Worm (Caenorhabditis elegans) whole organism, midembryonic: Measurements from ENCODE around the gene msp-81.

Source experiments
- T22C8.4 ChIP-seq: fragments of 200-800 bp; sonication (Bioruptor generic); IDR thresholded peaks from 2 replicates; pipeline ENCODE4 v1.3.6; 2022; ENCODE audit warnings: missing genetic modification characterization, missing compliant biosample characterization
- flt-1 ChIP-seq: fragments of 200-800 bp; sonication (Bioruptor generic); IDR thresholded peaks from 2 replicates; pipeline ENCODE4 v1.3.6; 2022; ENCODE audit warnings: missing genetic modification characterization, missing compliant biosample characterization
- klf-2 ChIP-seq: fragments of 200-800 bp; sonication (Bioruptor generic); conservative IDR thresholded peaks from 2 replicates; pipeline ENCODE4 v1.3.6; 2022; ENCODE audit warnings: missing genetic modification reagents, missing genetic modification characterization, missing compliant biosample characterization
- med-1 ChIP-seq: sonication (generic microtip); optimal IDR thresholded peaks from 2 replicates; lab custom pipeline; 2017; ENCODE audit warnings: missing genetic modification characterization, mild to moderate bottlenecking, missing compliant biosample characterization, antibody characterized with exemption, missing genetic modification reagents; ENCODE audit not compliant: insufficient read depth
- ref-1 ChIP-seq: fragments of 200-800 bp; sonication (Bioruptor generic); conservative IDR thresholded peaks from 2 replicates; pipeline ENCODE4 v1.3.6; 2022; ENCODE audit warnings: missing genetic modification reagents, missing genetic modification characterization, missing compliant biosample characterization
- tab-1 ChIP-seq: fragments of 200-800 bp; sonication (Bioruptor generic); IDR thresholded peaks from 2 replicates; pipeline ENCODE4 v1.3.6; 2022; ENCODE audit warnings: missing genetic modification characterization, missing compliant biosample characterization
- ztf-23 ChIP-seq: fragments of 200-800 bp; sonication (Bioruptor generic); IDR thresholded peaks from 2 replicates; pipeline ENCODE4 v1.3.6; 2022; ENCODE audit warnings: missing genetic modification reagents, missing genetic modification characterization, missing compliant biosample characterization
- ztf-29 ChIP-seq: fragments of 200-800 bp; sonication (Bioruptor generic); IDR thresholded peaks from 2 replicates; pipeline ENCODE4 v1.3.6; 2022; ENCODE audit warnings: missing genetic modification reagents, missing genetic modification characterization, missing compliant biosample characterization

DNA sequence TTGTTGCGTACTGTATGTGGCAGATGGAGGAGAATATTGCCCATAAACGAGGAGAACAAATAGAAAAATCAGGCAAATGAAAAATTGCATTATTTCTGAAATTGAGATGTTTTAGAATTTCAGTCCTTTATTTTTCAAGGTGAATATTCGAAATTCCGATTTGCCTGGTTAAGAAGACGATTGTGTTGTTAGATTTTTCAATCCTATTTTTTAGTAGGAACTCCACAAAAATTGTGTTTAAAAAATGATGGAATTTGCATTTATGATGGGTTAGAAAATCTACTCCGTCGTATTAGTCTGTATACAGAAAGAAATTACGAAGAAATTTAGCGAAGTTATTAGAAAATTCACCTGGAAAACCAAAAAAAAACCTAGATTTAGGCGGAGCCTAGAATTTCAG is 20.8 kb downstream of the msp-81 start, which contains the start of gene egl-20:
- TF ChIP-seq med-1 (GFP tag; lab: Kevin White, UChicago) = no peak
- no peak for TF ChIP-seq ztf-23 (GFP tag; lab: Robert Waterston, UW)
- no peak for TF ChIP-seq flt-1 (GFP tag; lab: Robert Waterston, UW)
- TF ChIP-seq T22C8.4 (GFP tag; lab: Robert Waterston, UW) = no peak
- no peak for TF ChIP-seq tab-1 (GFP tag; lab: Robert Waterston, UW)
- no peak for TF ChIP-seq ref-1 (GFP tag; lab: Robert Waterston, UW)
- TF ChIP-seq ztf-29 (GFP tag; lab: Robert Waterston, UW) = no peak
- TF ChIP-seq klf-2 (GFP tag; lab: Robert Waterston, UW) = no peak
